Fruit fly (Drosophila melanogaster) whole organism, larva: Measurements from ENCODE around the gene ImpE2.

Experiments used
- noc ChIP-seq: fragments of 200-800 bp; sonication (Bioruptor generic); optimal IDR thresholded peaks from 3 replicates; lab custom pipeline; 2019; ENCODE audit warnings: missing biosample characterization, mild to moderate bottlenecking, missing genetic modification characterization, moderate library complexity

Gene ImpE2

DNA sequence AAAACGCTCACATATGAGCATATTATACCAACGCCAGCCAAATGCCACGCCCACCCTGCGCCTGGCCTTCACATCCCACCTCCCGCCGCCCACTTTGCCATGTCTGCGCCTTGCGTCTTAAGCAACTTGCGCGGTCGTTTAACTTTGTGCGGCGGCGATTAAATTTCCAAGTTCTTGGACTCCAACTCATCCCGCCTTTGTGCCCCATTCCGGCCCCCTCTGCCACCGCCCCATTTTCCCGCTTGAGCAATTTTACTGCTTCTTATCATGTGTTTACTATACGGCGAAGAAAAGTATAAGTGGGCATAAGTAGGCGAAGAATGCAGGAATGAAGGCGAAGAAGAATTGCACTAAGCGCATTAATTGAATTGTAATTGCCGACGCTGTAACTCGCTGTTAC, 23.2 kb upstream of the ImpE2 start:
- no peak for TF ChIP-seq noc

DNA sequence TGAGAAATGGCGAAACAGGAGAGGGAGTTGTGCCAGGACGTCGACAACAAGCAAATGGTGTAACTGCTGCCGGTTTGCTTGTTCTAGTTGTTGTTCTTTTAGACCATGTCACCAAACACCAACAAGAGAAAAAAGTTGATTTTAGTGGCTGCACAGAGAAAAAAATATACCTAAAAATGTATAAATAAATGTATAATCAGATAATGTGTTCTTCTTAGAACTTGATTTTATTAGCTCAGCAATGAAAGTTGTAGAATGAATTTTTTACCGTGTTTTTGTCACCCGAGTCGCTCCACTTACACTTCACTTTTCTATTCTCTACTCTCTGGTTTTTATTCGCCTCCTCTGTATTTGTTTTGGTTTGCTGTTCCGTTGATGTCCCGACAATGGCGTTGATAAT, 21.7 kb upstream of the ImpE2 start:
- TF ChIP-seq noc: no peak

DNA sequence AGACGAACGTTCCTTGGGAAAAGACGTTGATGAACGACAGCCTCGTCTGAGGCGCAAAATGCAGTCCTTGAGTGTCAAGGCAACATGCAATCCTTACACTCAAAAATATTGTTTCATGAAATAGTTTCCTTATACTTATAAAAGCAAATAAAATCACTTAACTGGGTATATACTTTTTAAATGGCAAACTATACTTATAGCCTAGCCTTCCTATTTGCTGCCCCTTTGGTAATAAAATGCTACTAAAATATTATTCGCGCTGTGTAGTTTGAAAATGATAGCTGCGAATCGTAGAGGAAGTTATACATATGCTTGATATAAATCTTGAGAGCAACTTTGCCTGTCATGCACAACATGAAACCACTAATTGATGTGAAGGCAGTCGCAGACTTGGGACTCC, 20.4 kb upstream of the ImpE2 start:
- no peak for TF ChIP-seq noc

DNA sequence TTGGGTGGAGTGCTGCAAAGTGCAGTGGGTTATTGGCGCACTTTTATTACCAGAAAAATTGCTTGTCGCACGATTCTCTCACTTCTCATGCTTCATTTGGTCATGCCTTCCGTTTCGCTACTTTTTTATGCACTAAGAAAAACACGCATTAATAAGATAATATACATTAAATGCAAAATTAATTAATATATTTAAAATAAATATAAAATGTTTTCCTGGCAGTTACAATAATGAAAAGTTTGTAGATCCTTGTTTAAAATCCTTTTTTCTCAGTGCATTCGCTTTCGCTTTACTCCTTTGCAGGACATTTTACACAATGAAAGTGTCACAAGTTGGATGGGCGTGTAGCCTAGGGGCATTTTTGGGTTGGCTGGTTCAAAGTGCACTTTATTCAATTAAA, 18.9 kb upstream of the ImpE2 start:
- TF ChIP-seq noc: no peak

DNA sequence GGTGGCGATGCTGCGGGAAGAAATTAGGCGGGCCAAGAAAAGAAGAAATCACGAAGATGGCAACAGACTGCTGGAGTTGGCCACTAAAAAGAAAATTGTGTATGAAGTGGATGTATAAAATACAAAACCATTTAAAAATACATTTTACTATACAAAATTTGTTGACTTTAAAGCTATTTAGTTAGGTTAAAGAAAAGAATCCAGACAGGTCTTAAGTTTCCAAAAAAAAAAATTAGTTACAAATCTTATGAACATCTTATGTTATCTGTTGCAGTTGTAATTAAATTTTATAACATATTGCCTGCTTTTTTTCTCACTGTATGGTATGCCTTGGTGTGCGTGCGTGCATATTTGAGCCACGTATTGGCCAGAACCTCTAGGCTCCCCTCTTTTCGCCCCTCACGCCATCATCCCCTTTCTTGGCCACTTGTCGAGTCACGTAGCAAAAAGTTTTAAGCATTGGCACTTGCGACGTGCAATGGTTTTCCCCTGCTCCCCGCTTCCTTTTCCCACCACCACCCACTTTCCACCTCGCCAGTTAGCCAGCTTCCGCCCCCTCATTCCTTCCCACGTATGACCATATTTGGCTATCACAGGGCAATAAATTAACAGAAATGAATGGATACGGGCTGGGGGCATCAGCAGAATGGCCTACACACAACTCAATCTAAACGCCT, 18.2 kb upstream of the ImpE2 start:
- no peak for TF ChIP-seq noc

DNA sequence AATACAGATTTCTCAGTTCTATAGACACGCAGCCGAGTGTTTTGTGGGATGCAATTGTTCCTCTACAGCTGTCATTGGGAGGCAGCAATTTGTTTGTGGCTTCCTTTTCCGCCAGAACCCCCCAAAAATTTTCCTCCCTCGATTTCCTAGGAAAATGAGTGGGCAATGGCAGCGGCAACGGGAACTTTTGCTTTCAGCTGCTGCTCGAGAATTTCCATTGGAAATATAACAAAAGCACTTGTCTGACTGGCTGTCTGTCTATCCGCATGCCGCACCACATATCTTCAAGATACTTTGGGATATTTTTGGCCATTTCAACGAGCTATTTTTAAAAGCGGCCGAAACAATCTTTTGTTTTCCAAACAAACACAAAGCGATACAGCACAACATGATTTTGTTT, 11.3 kb upstream of the ImpE2 start:
- no peak for TF ChIP-seq noc

DNA sequence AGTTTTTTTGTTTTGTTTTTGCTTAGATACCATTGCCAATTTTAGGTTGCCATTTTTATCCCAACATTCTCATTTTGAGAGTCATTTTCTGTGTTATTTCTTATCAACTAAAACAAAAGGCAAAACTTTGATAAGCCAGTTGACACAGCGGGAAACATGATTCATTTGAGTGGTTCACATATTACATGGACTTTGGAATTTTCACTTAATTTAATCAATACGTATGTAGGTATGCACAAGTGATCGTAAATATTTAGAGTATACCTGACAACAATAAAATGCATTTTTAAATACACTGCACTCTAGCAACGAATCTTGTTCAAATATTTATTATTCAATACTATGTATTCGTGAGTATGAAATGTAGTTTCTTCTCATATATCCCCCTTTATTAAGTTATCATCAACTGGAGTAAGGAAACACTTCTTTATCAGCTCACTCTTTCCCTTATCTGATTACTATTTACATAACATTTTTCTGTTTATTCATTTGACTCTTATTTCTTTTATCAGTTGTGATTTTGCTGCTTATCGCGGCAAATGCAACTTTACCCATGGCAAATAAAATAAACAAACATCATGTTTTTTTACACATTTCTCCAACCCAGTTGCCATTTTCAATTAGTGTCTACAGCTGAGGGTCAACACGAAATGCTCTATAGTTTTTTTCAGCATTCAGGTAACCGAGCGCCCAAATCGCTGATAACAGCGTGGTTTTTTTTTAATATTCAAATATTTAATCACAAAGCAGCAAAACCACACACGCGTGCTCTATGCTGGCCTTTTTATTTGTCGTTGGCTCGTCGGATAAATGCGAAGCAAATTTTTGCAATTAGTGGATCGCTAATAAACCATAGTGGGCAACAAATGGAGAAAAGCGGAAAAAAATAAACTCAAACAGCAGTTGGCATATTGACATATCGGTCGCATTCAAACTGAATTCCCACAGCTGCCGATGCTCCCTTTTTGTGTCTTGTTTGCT, 6.3 kb upstream of the ImpE2 start:
- TF ChIP-seq noc: peak; percentile 60

DNA sequence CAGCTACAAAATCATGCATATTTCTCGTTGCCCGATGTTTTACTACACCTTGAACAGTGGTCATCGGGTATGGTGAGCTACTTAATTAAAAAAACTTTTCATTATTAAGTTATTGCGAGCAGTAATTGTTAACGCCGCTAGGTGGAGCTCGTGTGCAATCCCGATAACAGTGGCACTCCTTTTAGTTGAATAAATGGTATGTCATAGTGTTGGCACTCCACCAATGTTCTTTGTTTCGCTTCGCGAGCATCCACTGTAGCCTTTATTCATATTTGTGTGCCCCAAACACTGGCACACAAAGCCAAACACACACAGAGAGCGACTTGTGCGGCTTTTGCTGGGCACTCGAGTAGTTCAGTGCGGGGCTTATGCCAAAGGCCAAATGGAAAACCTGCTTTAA, 5.4 kb upstream of the ImpE2 start:
- peak; percentile 81 for TF ChIP-seq noc

DNA sequence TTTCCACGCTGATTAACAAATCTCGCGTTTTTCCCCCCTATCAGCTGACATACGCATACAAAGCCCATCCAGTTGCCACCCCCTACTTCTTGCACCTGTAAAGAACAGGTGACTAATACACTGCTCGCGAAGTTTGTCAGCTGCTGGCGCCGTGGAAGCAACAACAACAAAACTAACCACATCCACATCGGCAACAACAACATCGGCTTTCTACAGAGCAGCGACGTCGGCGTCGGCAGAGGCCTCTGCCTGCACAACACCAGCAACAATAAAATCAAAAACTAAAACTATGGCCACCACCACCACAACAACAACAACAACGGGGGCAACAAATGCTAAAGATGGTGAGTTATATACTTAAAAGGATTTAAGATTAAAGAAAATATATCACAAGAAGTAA, 4.0 kb upstream of the ImpE2 start:
- TF ChIP-seq noc: no peak

DNA sequence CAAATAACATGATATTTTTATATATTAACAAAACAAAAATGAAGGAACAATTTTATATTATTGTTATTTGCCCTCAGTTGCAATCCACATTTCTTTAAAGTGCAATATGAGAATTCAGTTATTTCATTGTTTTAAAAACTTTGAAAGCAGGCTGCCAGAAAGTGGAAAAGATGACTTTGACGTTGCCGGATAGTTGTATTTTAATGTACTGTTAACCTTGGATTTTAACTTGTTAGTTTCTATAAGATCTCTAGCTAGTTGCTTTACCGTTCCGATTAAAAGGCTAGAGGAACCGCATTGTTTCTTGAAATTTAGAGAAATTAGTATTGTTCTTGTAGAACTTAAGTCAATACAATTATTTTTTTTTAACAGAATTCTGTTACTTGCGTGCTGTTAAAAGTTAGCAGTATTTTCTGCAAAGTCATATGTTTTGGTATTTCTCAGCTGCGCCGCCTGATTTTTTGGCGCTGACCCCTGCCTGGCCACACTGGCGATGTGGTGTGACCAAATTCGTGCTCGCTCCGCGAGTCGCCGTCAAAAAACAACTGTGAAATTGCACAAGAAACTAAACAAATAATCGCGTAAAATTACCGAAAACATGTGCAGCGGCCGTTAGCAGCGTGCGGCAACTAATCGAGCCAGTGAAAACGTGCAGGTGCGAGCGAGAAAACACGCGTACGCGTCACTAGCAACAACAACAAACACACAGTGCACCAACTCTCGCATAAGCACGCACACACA, 3.0 kb upstream of the ImpE2 start, which contains the start of gene Eip63E:
Gene Eip63E (plus strand): TSS at position 472 of the 741 bp plus-strand sequence.
- TF ChIP-seq noc: no peak

DNA sequence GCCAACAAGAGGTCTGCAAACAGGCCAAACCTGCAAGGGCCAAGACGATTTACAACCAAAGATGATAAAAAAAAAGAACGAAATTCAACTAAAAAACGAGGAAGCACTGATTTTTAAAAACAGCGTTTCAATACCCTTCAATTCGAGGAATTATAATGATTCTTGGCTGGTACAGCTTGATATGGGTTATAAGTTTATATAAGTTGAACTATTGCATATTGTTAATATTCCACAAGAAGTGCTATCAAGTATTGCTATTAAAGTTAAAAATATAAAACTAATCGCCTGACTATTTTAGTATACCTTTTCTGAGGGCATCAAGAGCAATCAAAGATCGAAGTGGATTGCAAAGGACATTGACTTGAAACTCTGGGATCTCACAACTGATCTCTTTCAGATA, 1.5 kb upstream of the ImpE2 start:
- no peak for TF ChIP-seq noc

DNA sequence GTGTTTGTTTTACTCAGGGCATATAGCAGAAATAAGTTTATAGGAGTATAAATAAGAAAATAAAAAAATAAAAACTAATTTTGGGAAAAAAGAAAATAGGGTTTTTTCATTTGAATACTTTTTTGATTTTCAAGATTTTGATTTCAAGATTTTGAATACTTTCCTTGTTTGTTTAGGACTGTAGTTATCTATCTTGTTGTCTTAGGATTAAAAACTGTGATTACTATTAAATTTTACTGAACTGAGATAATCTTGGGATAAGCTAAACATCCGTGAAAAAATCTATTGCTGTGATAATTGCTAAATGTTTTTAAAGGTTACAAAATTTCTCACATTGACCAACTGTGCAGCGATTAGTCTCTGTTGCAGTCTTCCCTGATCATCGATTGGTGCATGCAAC, 517 bp upstream of the ImpE2 start:
- no peak for TF ChIP-seq noc

DNA sequence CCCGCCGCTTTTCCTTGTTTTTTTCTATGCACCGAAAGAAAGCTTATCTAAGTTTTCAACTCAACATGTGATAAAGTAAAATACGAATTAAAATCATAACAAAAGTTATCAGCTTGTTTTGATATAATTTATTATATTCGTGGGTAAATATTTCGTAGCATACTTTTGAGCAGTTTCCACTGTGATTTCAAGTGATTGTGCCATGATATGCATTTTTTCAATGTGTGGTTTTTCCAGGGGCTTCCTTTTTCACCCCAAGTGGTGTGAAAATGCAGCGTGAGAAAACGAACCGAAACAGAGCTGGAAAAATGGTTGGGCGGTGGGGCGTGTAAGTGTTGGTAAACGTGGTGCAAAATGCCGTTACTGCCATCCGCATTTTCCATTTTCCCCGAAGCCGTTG, 9.2 kb downstream of the ImpE2 start:
- no peak for TF ChIP-seq noc

DNA sequence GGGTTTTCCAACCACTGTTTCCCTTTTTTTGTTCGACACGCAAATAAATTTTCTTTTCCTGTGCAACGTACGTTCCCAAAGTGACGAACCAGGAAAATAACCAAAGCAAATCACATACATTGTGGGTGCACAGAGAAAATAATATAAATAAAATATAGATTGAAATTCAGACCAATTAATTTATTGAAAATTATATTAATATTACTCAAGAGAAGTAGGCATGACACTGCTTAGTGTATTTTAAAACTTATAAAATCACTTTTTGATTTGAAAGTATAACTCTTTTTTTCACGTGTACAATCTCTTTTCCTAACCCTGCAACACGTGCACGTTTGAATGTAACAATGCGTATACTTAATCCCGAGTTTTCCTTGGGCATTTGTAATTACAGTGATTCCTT, 15.9 kb downstream of the ImpE2 start:
- TF ChIP-seq noc: no peak

DNA sequence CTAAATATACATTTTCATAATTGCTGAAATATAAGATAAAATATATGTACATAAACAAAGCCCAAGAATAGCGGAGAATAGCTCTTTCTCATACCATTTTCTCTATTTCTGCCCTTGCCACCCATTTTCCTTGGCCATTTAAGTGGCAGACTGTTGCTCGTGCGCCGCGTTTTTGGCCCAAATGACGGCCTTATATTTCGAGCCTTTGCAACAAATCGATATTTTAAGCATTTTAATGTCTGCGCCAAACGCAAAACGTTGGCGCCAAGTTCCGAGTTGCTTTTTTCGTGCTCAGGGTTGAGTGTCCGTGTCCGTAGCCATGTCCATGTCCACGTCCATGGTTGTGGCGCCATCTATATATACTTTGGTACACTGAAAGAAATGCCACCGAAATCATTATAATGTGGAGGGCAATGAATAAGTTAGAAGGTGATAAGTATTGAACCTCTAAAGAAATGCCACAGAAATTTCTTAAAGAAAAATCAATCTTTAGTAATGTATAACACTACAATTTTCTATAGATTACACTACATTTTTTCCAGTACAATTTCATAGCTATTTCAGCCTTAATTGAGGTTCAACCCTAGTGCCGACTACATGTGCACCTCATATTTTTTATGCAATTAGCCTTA, 20.2 kb downstream of the ImpE2 start:
- TF ChIP-seq noc: no peak

DNA sequence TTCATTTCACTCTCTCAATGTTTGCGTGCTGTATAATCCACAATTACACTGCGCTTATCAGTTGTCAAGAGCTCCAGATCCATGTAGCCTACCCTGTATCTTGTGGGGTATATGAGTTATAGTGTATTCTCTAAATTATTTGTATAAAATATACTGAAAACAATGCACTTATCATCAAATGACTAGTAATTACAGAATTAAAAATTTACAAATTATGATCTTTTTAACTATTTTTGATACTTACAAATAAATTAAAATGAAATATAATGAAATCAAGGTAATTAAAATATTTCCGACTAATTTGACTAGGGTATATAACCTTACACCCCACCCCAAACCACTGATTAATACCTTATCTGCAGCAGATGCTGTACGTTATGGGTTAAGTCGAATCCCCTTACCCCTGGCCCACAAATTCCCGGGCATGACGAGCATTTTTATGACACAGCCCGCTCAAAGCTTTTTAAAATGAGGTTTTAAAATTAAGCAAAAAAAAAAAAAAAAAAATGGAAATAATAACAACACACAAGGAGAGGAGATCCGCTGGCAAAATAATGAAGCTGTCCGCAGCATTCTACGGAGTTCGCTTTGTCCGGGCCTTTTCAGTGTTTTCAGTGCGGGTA, 27.3 kb downstream of the ImpE2 start:
- peak; percentile 81 for TF ChIP-seq noc
